Worm (Caenorhabditis elegans) whole organism, mixed stage, embryonic: ENCODE results near the gene mrps-18.C.

ENCODE experiments used
- bed-3 ChIP-seq: fragments of 200-800 bp; sonication (Bioruptor generic); optimal IDR thresholded peaks from 3 replicates; lab custom pipeline; 2018; ENCODE audit warnings: mild to moderate bottlenecking, missing genetic modification characterization, moderate library complexity, missing compliant biosample characterization
- blmp-1 ChIP-seq: fragments of 150-350 bp; optimal IDR thresholded peaks from 2 replicates; lab custom pipeline; 2014; ENCODE audit warnings: missing biosample characterization, missing genetic modification characterization
- ceh-39 ChIP-seq: fragments of 150-350 bp; optimal IDR thresholded peaks from 2 replicates; lab custom pipeline; 2014; ENCODE audit warnings: missing biosample characterization, missing genetic modification characterization
- ces-1 ChIP-seq: fragments of 150-350 bp; optimal IDR thresholded peaks from 2 replicates; lab custom pipeline; 2014; ENCODE audit warnings: missing biosample characterization, missing genetic modification reagents, missing genetic modification characterization
- elt-1 ChIP-seq: sonication (generic microtip); optimal IDR thresholded peaks from 2 replicates; lab custom pipeline; 2017; ENCODE audit warnings: missing genetic modification characterization, mild to moderate bottlenecking, missing compliant biosample characterization, antibody characterized with exemption, moderate library complexity, borderline replicate concordance; ENCODE audit not compliant: insufficient read depth
- lin-13 ChIP-seq: fragments of 150-350 bp; optimal IDR thresholded peaks from 2 replicates; lab custom pipeline; 2014; ENCODE audit warnings: missing biosample characterization, missing genetic modification characterization
- lsy-2 ChIP-seq: fragments of 150-350 bp; optimal IDR thresholded peaks from 2 replicates; lab custom pipeline; 2014; ENCODE audit warnings: missing biosample characterization, missing genetic modification characterization
- mab-5 ChIP-seq: fragments of 150-350 bp; optimal IDR thresholded peaks from 2 replicates; lab custom pipeline; 2014; ENCODE audit warnings: missing biosample characterization, missing genetic modification characterization
- mls-2 ChIP-seq: sonication (generic microtip); optimal IDR thresholded peaks from 2 replicates; lab custom pipeline; 2016; ENCODE audit warnings: mild to moderate bottlenecking, missing genetic modification characterization, moderate library complexity, missing compliant biosample characterization
- snpc-4 ChIP-seq: fragments of 150-350 bp; optimal IDR thresholded peaks from 2 replicates; lab custom pipeline; 2014; ENCODE audit warnings: missing biosample characterization, missing genetic modification characterization
- unc-39 ChIP-seq: fragments of 150-350 bp; optimal IDR thresholded peaks from 2 replicates; lab custom pipeline; 2014; ENCODE audit warnings: missing biosample characterization, missing genetic modification characterization
- unc-62 ChIP-seq: fragments of 150-350 bp; optimal IDR thresholded peaks from 2 replicates; lab custom pipeline; 2014; ENCODE audit warnings: missing biosample characterization, missing genetic modification reagents, missing genetic modification characterization
- ztf-11 ChIP-seq: fragments of 150-350 bp; optimal IDR thresholded peaks from 2 replicates; lab custom pipeline; 2014; ENCODE audit warnings: missing biosample characterization, missing genetic modification characterization

ce11 chrII:6726814-6727213, 9.2 kb upstream of the mrps-18.C start:
- TF ChIP-seq ztf-11 (no peak), ces-1 (GFP tag; lab: Kevin White, UChicago) (peak; percentile 11), elt-1 (tag; lab: Kevin White, UChicago) (no peak), lsy-2 (no peak), blmp-1 (tag; lab: Kevin White, UChicago) (no peak), unc-39 (tag; lab: Kevin White, UChicago) (no peak), mab-5 (tag; lab: Kevin White, UChicago) (no peak), ceh-39 (no peak), mls-2 (no peak), lin-13 (tag; lab: Kevin White, UChicago) (no peak), snpc-4 (tag; lab: Kevin White, UChicago) (no peak), unc-62 (peak; percentile 61), bed-3 (GFP tag; lab: Kevin White, UChicago) (no peak)
